Worm (Caenorhabditis elegans): Measurements from ENCODE around the gene snt-3.

snt-3 gene

DNA sequence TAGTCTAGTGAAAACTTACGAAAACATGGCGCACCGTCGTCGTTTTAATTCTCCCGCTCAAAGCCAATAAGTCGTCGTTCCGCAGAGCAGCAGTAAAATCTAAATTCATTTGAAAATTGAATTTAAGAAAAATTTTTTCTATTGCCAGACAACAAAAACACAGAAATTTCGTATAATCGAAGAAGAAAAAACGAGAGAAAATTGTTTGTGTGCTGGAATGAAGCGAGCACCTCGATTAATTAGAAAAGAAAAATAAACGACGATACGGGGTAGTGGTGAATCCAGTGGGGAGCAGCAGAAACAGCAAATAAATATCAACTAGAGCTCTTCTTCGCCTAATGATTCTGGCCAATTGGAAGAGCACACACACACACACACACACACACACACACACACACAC lies at the start of gene snt-3:
Gene snt-3, minus strand, starts transcription at position 101 of the 400 bp plus-strand sequence.
- TF ChIP-seq ceh-82 (tag; optimal IDR thresholded peaks at IDR 0.05) = no peak
- no peak for TF ChIP-seq vab-7 (GFP tag; IDR thresholded peaks at IDR 0.05)
- no peak for TF ChIP-seq lin-15B (tag; optimal IDR thresholded peaks at IDR 0.05)
- no peak for TF ChIP-seq zip-11 (GFP tag; IDR thresholded peaks at IDR 0.05)
- no peak for TF ChIP-seq ama-1 (optimal IDR thresholded peaks at IDR 0.05)
- TF ChIP-seq F49E8.2 (tag; optimal IDR thresholded peaks at IDR 0.05; ENCODE audit: borderline replicate concordance) = no peak
- TF ChIP-seq aha-1 (tag) = peak; percentile 27
- TF ChIP-seq dpl-1 (GFP tag; optimal IDR thresholded peaks at IDR 0.05) = no peak

DNA sequence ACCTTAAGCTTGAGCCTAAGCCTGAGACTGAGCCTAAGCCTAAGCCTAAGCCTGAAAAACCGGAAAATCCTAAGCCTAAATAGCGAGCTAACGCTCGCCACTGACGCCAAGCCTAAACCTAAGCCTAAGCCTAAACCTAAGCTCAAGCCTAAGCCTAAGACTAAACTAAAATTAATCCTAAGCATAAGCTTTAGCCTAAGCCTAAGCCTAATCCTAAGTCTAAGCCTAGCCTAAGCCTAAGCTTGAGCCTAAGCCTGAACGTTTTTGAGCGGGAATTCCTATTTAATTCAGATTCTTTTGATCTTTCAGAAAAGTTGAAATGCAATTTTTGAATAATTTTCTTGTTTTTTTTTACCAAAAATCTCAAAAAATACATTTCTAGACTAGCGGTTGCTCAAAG lies 45.3 kb upstream of the snt-3 start:
- TF ChIP-seq nhr-41 (GFP tag; IDR thresholded peaks at IDR 0.05) = no peak
- peak; percentile 56 for TF ChIP-seq aha-1 (tag)
- TF ChIP-seq hmg-1.1 (GFP tag; IDR thresholded peaks at IDR 0.05) = no peak
- TF ChIP-seq ceh-44 (GFP tag; IDR thresholded peaks at IDR 0.05) = no peak

DNA sequence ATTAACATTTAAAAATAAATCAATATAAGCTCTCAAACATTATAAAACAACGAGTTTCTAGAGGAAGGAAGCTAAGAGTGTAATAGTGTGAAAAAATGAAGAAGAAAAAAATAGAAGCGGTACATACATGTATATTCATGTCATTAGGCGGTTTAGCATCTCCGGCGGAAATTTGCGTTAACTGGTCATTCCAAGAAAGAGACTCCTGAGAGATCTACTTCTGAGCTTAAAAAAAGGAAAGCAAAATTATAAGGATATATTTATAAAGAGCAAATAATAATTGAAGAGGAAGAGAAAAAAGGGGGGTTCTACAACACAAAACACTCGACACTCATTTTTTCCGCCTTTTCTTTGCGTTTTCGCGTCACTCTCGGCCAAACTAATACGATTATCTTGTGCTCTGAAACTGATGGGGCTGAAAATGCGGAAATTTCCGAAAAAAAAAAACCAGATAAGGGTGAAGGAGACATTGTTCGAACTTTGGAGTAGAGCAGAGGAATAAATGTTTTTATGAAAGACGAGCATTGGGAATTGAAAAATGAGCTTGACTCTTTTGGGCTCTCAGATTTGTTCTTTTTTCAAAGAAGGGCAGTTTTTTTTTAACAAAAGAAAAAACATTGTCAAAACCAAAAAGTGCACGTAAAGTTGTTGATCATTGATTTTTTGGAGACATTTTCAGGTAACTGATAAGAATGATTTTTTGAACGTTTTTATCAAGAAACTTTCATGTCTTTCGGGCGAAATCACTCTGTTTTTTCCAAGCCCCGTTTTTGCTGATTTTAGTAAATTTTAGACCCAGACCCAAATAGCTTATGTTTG lies 44.0 kb upstream of the snt-3 start:
- TF ChIP-seq nhr-25 (tag; optimal IDR thresholded peaks at IDR 0.05; ENCODE audit: borderline replicate concordance, insufficient read depth) (no peak), dve-1 (tag; optimal IDR thresholded peaks at IDR 0.05; ENCODE audit: insufficient read depth) (peak; percentile 27), tra-1 (GFP tag; IDR thresholded peaks at IDR 0.05) (no peak), pqm-1 (tag; optimal IDR thresholded peaks at IDR 0.05) (peak; percentile 86), gei-8 (GFP tag; optimal IDR thresholded peaks at IDR 0.05) (no peak), nhr-102 (tag; optimal IDR thresholded peaks at IDR 0.05) (no peak), hif-1 (tag; optimal IDR thresholded peaks at IDR 0.05) (peak in 1 of 2 experiments; percentile 49), daf-16 (GFP tag; optimal IDR thresholded peaks at IDR 0.05) (no peak), daf-16 (tag; optimal IDR thresholded peaks at IDR 0.05) (peak; percentile 22), duxl-1 (tag; optimal IDR thresholded peaks at IDR 0.05; ENCODE audit: poor library complexity) (no peak), egl-27 (tag; optimal IDR thresholded peaks at IDR 0.05) (no peak), ztf-11 (tag; optimal IDR thresholded peaks at IDR 0.05) (no peak), arid-1 (GFP tag; conservative IDR thresholded peaks at IDR 0.05) (no peak), nhr-11 (tag; optimal IDR thresholded peaks at IDR 0.05) (no peak), nhr-28 (tag; optimal IDR thresholded peaks at IDR 0.05) (peak; percentile 25), dmd-6 (GFP tag; IDR thresholded peaks at IDR 0.05) (peak; percentile 72), Y75B8A.6 (GFP tag; IDR thresholded peaks at IDR 0.05) (no peak), hlh-11 (tag; optimal IDR thresholded peaks at IDR 0.05) (peak; percentile 38), mxl-3 (GFP tag; optimal IDR thresholded peaks at IDR 0.05) (no peak), lin-15B (tag; optimal IDR thresholded peaks at IDR 0.05) (no peak), vab-7 (GFP tag; IDR thresholded peaks at IDR 0.05) (no peak), nhr-77 (tag; optimal IDR thresholded peaks at IDR 0.05) (no peak), php-3 (GFP tag; IDR thresholded peaks at IDR 0.05) (no peak), ctbp-1 (GFP tag; IDR thresholded peaks at IDR 0.05) (no peak), egl-43 (GFP tag; IDR thresholded peaks at IDR 0.05) (no peak), ceh-20 (GFP tag; IDR thresholded peaks at IDR 0.05) (no peak), lin-39 (tag; optimal IDR thresholded peaks at IDR 0.05) (no peak), F49E8.2 (tag; optimal IDR thresholded peaks at IDR 0.05; ENCODE audit: borderline replicate concordance) (no peak), zfp-2 (tag; optimal IDR thresholded peaks at IDR 0.05) (no peak), madf-9 (GFP tag; conservative IDR thresholded peaks at IDR 0.05) (no peak), sdz-12 (GFP tag; optimal IDR thresholded peaks at IDR 0.05) (no peak), aha-1 (tag) (peak; percentile 49), zip-11 (GFP tag; IDR thresholded peaks at IDR 0.05) (no peak), F44E2.7 (GFP tag; IDR thresholded peaks at IDR 0.05) (no peak), ztf-7 (tag; optimal IDR thresholded peaks at IDR 0.05) (no peak), D1046.2 (GFP tag; IDR thresholded peaks at IDR 0.05) (no peak)
